Worm (Caenorhabditis elegans) whole organism, young adult: ENCODE results near the gene sdz-9.

Source experiments
- atf-7 ChIP-seq: sonication (generic microtip); optimal IDR thresholded peaks from 2 replicates; lab custom pipeline; 2017; ENCODE audit warnings: mild to moderate bottlenecking, missing genetic modification characterization, missing compliant biosample characterization
- mxl-1 ChIP-seq: sonication (generic microtip); optimal IDR thresholded peaks from 2 replicates; lab custom pipeline; 2016; ENCODE audit warnings: missing genetic modification characterization, missing compliant biosample characterization

DNA sequence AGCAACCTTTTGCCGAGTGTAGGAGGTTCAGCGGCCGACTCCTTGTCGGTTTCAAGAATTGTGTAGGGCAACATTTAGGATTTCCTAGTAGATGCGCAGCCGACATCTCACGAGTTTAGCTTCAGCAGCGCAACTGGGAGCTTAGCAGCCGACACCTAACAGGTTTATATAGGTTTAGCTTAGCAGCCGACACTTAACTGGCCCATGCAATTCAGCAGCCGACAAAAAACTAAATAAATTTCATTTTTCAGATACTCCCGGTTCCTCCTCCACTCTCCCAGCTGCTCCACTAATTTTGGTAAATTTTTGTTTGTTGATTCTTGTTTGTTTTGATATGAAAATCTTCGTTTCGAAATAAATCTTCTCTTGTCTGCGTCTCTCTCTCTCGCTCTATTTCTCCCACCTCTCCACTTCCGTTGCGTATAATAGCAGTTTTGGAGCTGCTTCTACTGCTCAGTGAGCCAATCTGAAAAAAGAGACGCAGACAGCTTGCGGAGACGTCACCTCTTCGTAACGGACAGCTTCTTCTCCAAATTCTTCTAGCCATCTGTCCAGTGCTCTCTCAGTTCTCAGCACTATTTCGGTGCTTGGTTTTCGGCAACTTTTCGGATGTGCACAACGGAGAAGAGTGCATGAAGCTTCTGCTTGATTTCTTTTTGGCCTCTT is 25.3 kb downstream of the sdz-9 start:
- no peak for TF ChIP-seq atf-7 (tag; lab: Kevin White, UChicago)
- TF ChIP-seq mxl-1 (tag; lab: Kevin White, UChicago) = no peak
